Worm (Caenorhabditis elegans) whole organism, L2 larva: Measurements from ENCODE around the gene srd-34.
A peak's percentile ranks its signal among the peaks of the same experiment; 100 is the strongest.

Experiments
- C34F6.9 ChIP-seq: fragments of 150-350 bp; optimal IDR thresholded peaks from 2 replicates; lab custom pipeline; 2014; ENCODE audit warnings: missing biosample characterization, missing genetic modification characterization
- F13H6.1 ChIP-seq: sonication (generic microtip); optimal IDR thresholded peaks from 2 replicates; lab custom pipeline; 2016; ENCODE audit warnings: missing genetic modification characterization, missing compliant biosample characterization
- R02D3.7 ChIP-seq: fragments of 150-350 bp; optimal IDR thresholded peaks from 2 replicates; lab custom pipeline; 2014; ENCODE audit warnings: missing biosample characterization, missing genetic modification characterization
- Y55F3AM.14 ChIP-seq: fragments of 200-800 bp; sonication (Bioruptor generic); optimal IDR thresholded peaks from 2 replicates; lab custom pipeline; 2018; ENCODE audit warnings: mild to moderate bottlenecking, missing genetic modification characterization, missing compliant biosample characterization
- ZK546.5 ChIP-seq: sonication (generic microtip); optimal IDR thresholded peaks from 2 replicates; lab custom pipeline; 2017; ENCODE audit warnings: missing biosample characterization, missing genetic modification characterization
- alr-1 ChIP-seq: fragments of 150-350 bp; optimal IDR thresholded peaks from 2 replicates; lab custom pipeline; 2014; ENCODE audit warnings: missing biosample characterization, missing genetic modification characterization
- aly-2 ChIP-seq: fragments of 150-350 bp; optimal IDR thresholded peaks from 2 replicates; lab custom pipeline; 2014; ENCODE audit warnings: missing biosample characterization, missing genetic modification characterization
- ama-1 ChIP-seq: fragments of 150-350 bp; optimal IDR thresholded peaks from 2 replicates; lab custom pipeline; 2018; ENCODE audit warnings: inconsistent platforms
- blmp-1 ChIP-seq: sonication (generic microtip); optimal IDR thresholded peaks from 2 replicates; lab custom pipeline; 2017; ENCODE audit warnings: missing genetic modification characterization, mild to moderate bottlenecking, missing compliant biosample characterization, antibody characterized with exemption, moderate library complexity; ENCODE audit not compliant: insufficient read depth
- ceh-16 ChIP-seq: fragments of 150-350 bp; optimal IDR thresholded peaks from 2 replicates; lab custom pipeline; 2014; ENCODE audit warnings: missing biosample characterization, missing genetic modification characterization
- ceh-82 ChIP-seq: fragments of 150-350 bp; optimal IDR thresholded peaks from 2 replicates; lab custom pipeline; 2014; ENCODE audit warnings: missing biosample characterization, missing genetic modification characterization
- crh-2 ChIP-seq: sonication (generic microtip); optimal IDR thresholded peaks from 2 replicates; lab custom pipeline; 2017; ENCODE audit warnings: missing biosample characterization, missing genetic modification characterization
- dmd-4 ChIP-seq: sonication (generic microtip); optimal IDR thresholded peaks from 2 replicates; lab custom pipeline; 2017; ENCODE audit warnings: missing biosample characterization, missing genetic modification characterization
- egl-27 ChIP-seq: sonication (generic microtip); optimal IDR thresholded peaks from 3 replicates; lab custom pipeline; 2017; ENCODE audit warnings: missing biosample characterization, missing genetic modification reagents, missing genetic modification characterization
- fos-1 ChIP-seq: fragments of 150-350 bp; optimal IDR thresholded peaks from 2 replicates; lab custom pipeline; 2014; ENCODE audit warnings: missing biosample characterization, missing genetic modification characterization
- gmeb-1 ChIP-seq: fragments of 150-350 bp; optimal IDR thresholded peaks from 2 replicates; lab custom pipeline; 2014; ENCODE audit warnings: missing biosample characterization, missing genetic modification characterization
- lin-13 ChIP-seq: fragments of 150-350 bp; optimal IDR thresholded peaks from 2 replicates; lab custom pipeline; 2014; ENCODE audit warnings: missing biosample characterization, missing genetic modification reagents, missing genetic modification characterization
- lin-39 ChIP-seq: fragments of 150-350 bp; optimal IDR thresholded peaks from 2 replicates; lab custom pipeline; 2014; ENCODE audit warnings: missing biosample characterization, missing genetic modification reagents, missing genetic modification characterization
- lsy-2 ChIP-seq, 2 experiments: fragments of 150-350 bp in 1 of 2; sonication (generic microtip) in 1 of 2; optimal IDR thresholded peaks; 2 replicates each; lab custom pipeline; 2014 to 2017; ENCODE audit warnings: missing biosample characterization in 2 of 2, missing genetic modification characterization in 2 of 2
- mab-5 ChIP-seq: fragments of 150-350 bp; optimal IDR thresholded peaks from 2 replicates; lab custom pipeline; 2014; ENCODE audit warnings: missing biosample characterization, missing genetic modification characterization
- mbf-1 ChIP-seq: sonication (generic microtip); optimal IDR thresholded peaks from 2 replicates; lab custom pipeline; 2017; ENCODE audit warnings: missing biosample characterization, missing genetic modification characterization
- nhr-10 ChIP-seq: sonication (generic microtip); optimal IDR thresholded peaks from 2 replicates; lab custom pipeline; 2017; ENCODE audit warnings: missing biosample characterization, missing genetic modification characterization
- nhr-11 ChIP-seq: fragments of 150-350 bp; optimal IDR thresholded peaks from 2 replicates; lab custom pipeline; 2014; ENCODE audit warnings: missing biosample characterization, missing genetic modification characterization
- nhr-12 ChIP-seq: fragments of 150-350 bp; optimal IDR thresholded peaks from 2 replicates; lab custom pipeline; 2014; ENCODE audit warnings: missing biosample characterization, missing genetic modification characterization
- nhr-21 ChIP-seq: fragments of 150-350 bp; optimal IDR thresholded peaks from 2 replicates; lab custom pipeline; 2014; ENCODE audit warnings: missing biosample characterization, missing genetic modification characterization
- nhr-23 ChIP-seq: fragments of 150-350 bp; optimal IDR thresholded peaks from 2 replicates; lab custom pipeline; 2014; ENCODE audit warnings: missing biosample characterization, missing genetic modification reagents, missing genetic modification characterization
- nhr-25 ChIP-seq: fragments of 150-350 bp; sonication (generic microtip); optimal IDR thresholded peaks from 3 replicates; lab custom pipeline; 2014; ENCODE audit warnings: missing biosample characterization, missing genetic modification characterization
- nhr-6 ChIP-seq: fragments of 150-350 bp; optimal IDR thresholded peaks from 2 replicates; lab custom pipeline; 2014; ENCODE audit warnings: missing biosample characterization, missing genetic modification characterization
- nhr-77 ChIP-seq: fragments of 150-350 bp; optimal IDR thresholded peaks from 2 replicates; lab custom pipeline; 2014; ENCODE audit warnings: missing biosample characterization, missing genetic modification characterization
- sem-4 ChIP-seq: fragments of 150-350 bp; optimal IDR thresholded peaks from 2 replicates; lab custom pipeline; 2014; ENCODE audit warnings: missing biosample characterization, missing genetic modification reagents, missing genetic modification characterization
- skn-1 ChIP-seq: sonication (generic microtip); optimal IDR thresholded peaks from 2 replicates; lab custom pipeline; 2017; ENCODE audit warnings: missing biosample characterization, missing genetic modification characterization
- sma-9 ChIP-seq, 2 experiments: fragments of 150-350 bp in 1 of 2; sonication (generic microtip) in 1 of 2; optimal IDR thresholded peaks; 2 replicates each; lab custom pipeline; 2014 to 2016; ENCODE audit warnings: missing genetic modification characterization in 2 of 2, mild to moderate bottlenecking in 1 of 2, missing biosample characterization in 1 of 2, missing compliant biosample characterization in 1 of 2, missing genetic modification reagents in 1 of 2, moderate library complexity in 1 of 2
- snpc-4 ChIP-seq: fragments of 150-350 bp; optimal IDR thresholded peaks from 2 replicates; lab custom pipeline; 2014; ENCODE audit warnings: missing biosample characterization, missing genetic modification characterization
- unc-62 ChIP-seq: fragments of 150-350 bp; optimal IDR thresholded peaks from 2 replicates; lab custom pipeline; 2014; ENCODE audit warnings: missing biosample characterization, missing genetic modification reagents, missing genetic modification characterization
- ztf-4 ChIP-seq: fragments of 150-350 bp; optimal IDR thresholded peaks from 2 replicates; lab custom pipeline; 2014; ENCODE audit warnings: missing biosample characterization, missing genetic modification characterization

The srd-34 gene

DNA sequence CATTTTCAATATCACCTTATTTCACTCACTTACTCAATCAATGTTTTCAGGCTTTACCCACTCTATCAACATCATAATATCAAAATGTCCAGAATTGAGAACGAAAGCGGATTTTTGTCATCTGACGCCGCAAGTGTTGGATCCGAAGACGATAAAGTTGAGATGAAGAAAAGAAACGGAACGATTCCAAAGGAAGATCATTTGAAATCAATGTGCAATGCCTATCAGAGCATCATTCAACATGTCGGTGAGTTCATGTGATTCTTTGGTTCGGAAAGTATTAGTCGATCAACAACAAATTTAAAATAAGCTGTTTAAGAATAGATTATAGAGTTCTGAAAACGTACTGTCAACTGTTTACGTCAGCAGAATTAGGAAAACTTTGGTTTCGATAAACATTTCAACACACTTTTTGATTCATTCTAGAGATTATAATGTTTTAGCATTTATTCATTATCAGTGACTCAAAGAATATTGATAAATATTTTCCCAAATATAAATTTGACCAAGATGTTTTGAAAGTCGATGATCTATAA lies 16.0 kb upstream of the srd-34 start, which contains the start of gene cat-4:
TSS of gene cat-4 (plus strand) at position 51 of the 536 bp plus-strand sequence.
- TF ChIP-seq fos-1 (tag; lab: Kevin White, UChicago), result no peak
- no peak for TF ChIP-seq dmd-4 (tag; lab: Kevin White, UChicago)
- peak; percentile 50 for TF ChIP-seq sma-9 (GFP tag; optimal IDR thresholded peaks at IDR 0.05; lab: Kevin White, UChicago)
- no peak for TF ChIP-seq sma-9 (tag; optimal IDR thresholded peaks at IDR 0.05; lab: Kevin White, UChicago)
- no peak for TF ChIP-seq ceh-82 (tag; lab: Kevin White, UChicago)
- no peak for TF ChIP-seq ztf-4
- TF ChIP-seq gmeb-1 (tag; lab: Kevin White, UChicago), result peak; percentile 19

DNA sequence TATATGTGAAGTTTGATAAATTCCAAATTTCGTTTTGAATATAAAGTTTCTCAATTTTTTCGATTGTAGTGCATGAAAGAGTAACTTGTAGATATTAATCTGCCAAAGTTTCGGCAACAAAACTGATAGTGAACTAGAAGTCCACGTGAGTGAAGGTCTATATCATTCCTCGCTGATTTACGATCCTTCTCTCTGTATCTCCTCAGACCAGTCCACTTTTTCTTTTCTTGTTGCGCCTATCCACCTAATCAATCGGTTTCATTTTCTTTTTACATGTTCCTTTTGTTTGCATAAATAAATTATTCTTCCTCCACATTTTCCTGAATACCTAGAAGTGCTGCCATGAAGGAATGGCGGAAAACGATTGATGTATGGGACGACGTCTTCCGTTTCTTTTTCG lies 15.3 kb upstream of the srd-34 start:
- TF ChIP-seq blmp-1 (peak; percentile 17), nhr-21 (tag; lab: Kevin White, UChicago) (no peak)

DNA sequence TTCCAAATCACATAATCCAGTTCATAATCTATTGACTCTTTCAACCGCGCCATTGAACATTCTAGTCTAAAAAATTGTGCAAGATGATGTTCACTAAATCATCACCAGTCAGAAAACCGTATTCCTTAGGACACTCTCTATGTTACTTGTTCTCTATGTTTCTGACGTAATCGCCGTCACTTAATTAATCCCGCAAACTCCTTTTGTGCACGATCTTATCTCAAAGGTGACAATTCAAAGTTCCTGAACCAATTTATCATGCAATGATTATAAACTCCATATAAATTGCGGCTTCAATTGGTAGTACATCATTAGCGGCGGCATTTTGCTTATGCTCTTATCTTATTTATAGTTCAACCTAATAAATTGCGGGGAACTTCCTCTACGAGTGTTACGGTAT lies 13.9 kb upstream of the srd-34 start:
- TF ChIP-seq aly-2 (tag; lab: Kevin White, UChicago) (no peak), unc-62 (GFP tag; lab: Kevin White, UChicago) (no peak), snpc-4 (tag; lab: Kevin White, UChicago) (no peak), F13H6.1 (tag; lab: Kevin White, UChicago) (no peak), lin-13 (no peak), nhr-11 (tag; lab: Kevin White, UChicago) (no peak), nhr-10 (tag; lab: Kevin White, UChicago) (no peak), alr-1 (tag; lab: Kevin White, UChicago) (no peak), Y55F3AM.14 (GFP tag; lab: Kevin White, UChicago) (no peak), nhr-21 (tag; lab: Kevin White, UChicago) (no peak), mab-5 (tag; lab: Kevin White, UChicago) (no peak), egl-27 (tag; lab: Kevin White, UChicago) (no peak)

DNA sequence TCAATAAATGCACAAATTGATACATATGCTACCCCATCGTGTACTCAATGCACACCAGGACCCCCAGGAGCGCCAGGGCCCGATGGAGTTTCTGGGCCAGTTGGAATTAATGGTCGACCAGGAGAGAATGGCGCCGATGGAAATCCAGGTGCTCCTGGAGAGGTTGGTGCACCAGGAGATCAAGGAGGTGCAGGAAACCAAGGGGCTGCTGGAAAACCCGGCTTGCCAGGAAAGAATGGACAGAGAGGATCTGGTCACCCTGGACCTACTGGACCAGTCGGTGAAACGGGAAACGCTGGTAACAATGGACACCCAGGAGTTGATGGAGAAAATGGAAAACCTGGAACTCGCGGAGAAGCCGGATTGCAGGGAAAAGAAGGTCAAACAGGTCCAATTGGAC lies 12.8 kb upstream of the srd-34 start:
- TF ChIP-seq ceh-82 (tag; lab: Kevin White, UChicago) (no peak), gmeb-1 (tag; lab: Kevin White, UChicago) (no peak), lin-39 (tag; lab: Kevin White, UChicago) (no peak), nhr-12 (tag; lab: Kevin White, UChicago) (no peak), C34F6.9 (tag; lab: Kevin White, UChicago) (no peak)

DNA sequence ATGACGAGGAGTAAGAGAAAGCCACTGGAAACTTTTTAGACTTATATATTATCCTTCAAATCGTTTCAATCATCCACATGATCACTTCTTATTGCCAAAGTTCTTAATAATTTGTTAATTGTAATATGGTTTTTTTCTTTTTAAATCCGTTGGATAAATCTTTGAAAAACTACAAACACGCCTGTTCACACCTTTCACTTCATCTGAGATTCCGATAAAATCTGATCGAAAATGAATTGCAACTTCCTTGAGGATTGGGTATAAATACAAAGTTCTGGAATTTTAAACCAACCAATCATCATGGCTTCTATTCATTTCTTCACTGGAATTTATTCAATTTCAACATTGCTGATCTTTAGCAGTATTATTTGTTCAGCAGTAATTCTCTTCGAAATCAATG lies 11.7 kb upstream of the srd-34 start, which contains the start of gene col-152:
TSS of gene col-152 (plus strand) at position 301 of the 400 bp plus-strand sequence.
- no peak for TF ChIP-seq mab-5 (tag; lab: Kevin White, UChicago)
- TF ChIP-seq ama-1, result no peak
- no peak for TF ChIP-seq skn-1
- no peak for TF ChIP-seq ZK546.5 (tag; lab: Kevin White, UChicago)
- no peak for TF ChIP-seq snpc-4 (tag; lab: Kevin White, UChicago)
- TF ChIP-seq lsy-2 (tag; optimal IDR thresholded peaks at IDR 0.05; lab: Kevin White, UChicago), result no peak
- no peak for TF ChIP-seq F13H6.1 (tag; lab: Kevin White, UChicago)
- TF ChIP-seq nhr-23 (tag; lab: Kevin White, UChicago), result no peak
- no peak for TF ChIP-seq crh-2 (tag; lab: Kevin White, UChicago)
- TF ChIP-seq R02D3.7 (tag; lab: Kevin White, UChicago), result no peak

DNA sequence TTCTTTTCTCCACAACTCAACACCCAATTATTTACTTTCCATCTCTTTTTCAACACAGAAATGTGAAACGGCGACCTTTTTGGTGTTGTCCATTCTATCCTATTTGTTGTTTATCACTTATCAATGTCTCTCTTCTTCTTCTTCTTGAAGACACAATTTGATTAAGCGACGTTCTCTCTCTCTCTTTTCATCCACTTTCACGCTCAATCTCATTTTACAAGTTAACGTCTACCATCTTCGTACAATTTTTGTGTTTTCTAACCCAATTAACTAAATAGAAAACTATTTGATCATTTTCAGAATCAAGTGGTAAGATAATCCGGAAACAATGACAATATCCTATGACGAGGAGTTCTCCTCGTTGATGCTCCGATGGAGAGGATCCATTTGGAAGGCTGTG lies 8.8 kb upstream of the srd-34 start, which contains the start of gene best-14:
TSS of gene best-14 (plus strand) at position 301 of the 400 bp plus-strand sequence.
- TF ChIP-seq sma-9 (GFP tag; optimal IDR thresholded peaks at IDR 0.05; lab: Kevin White, UChicago) (no peak), sma-9 (tag; optimal IDR thresholded peaks at IDR 0.05; lab: Kevin White, UChicago) (no peak), sem-4 (tag; lab: Kevin White, UChicago) (no peak), egl-27 (tag; lab: Kevin White, UChicago) (no peak), mbf-1 (no peak), nhr-23 (tag; lab: Kevin White, UChicago) (no peak), nhr-25 (tag; lab: Kevin White, UChicago) (no peak), ceh-16 (tag; lab: Kevin White, UChicago) (no peak), unc-62 (GFP tag; lab: Kevin White, UChicago) (no peak), aly-2 (tag; lab: Kevin White, UChicago) (no peak), ZK546.5 (tag; lab: Kevin White, UChicago) (no peak), nhr-77 (no peak), nhr-6 (no peak), nhr-21 (tag; lab: Kevin White, UChicago) (no peak)
